Worm (Caenorhabditis elegans) whole organism, young adult: ENCODE measurements around the gene snf-12.
A peak's percentile ranks its signal among the peaks of the same experiment; 100 is the strongest.

ENCODE experiments used
- B0035.1 ChIP-seq: sonication (generic microtip); optimal IDR thresholded peaks from 2 replicates; lab custom pipeline; 2016; ENCODE audit warnings: missing genetic modification characterization, mild to moderate bottlenecking, missing compliant biosample characterization, missing genotype, missing genetic modification reagents
- F22D6.2 ChIP-seq: sonication (generic microtip); optimal IDR thresholded peaks from 2 replicates; lab custom pipeline; 2016; ENCODE audit warnings: mild to moderate bottlenecking, missing genetic modification characterization, missing compliant biosample characterization
- F39B2.1 ChIP-seq: fragments of 200-800 bp; sonication (Bioruptor generic); IDR thresholded peaks from 2 replicates; pipeline ENCODE4 v1.3.6; 2022; ENCODE audit warnings: missing genetic modification reagents, missing genetic modification characterization, missing compliant biosample characterization
- F49E8.2 ChIP-seq: sonication (generic microtip); optimal IDR thresholded peaks from 3 replicates; lab custom pipeline; 2017; ENCODE audit warnings: missing genetic modification characterization, mild to moderate bottlenecking, missing compliant biosample characterization, antibody characterized with exemption, moderate library complexity; ENCODE audit not compliant: insufficient read depth
- F57A8.1 ChIP-seq: fragments of 200-800 bp; sonication (Bioruptor generic); optimal IDR thresholded peaks from 2 replicates; lab custom pipeline; 2018; ENCODE audit warnings: mild to moderate bottlenecking, missing genetic modification characterization, moderate library complexity, missing compliant biosample characterization
- K11D2.4 ChIP-seq: fragments of 200-800 bp; sonication (Bioruptor generic); IDR thresholded peaks from 2 replicates; pipeline ENCODE4 v1.3.6; 2022; ENCODE audit warnings: missing genetic modification reagents, missing genetic modification characterization, missing compliant biosample characterization
- K12H6.12 ChIP-seq: fragments of 200-800 bp; sonication (Bioruptor generic); optimal IDR thresholded peaks from 2 replicates; lab custom pipeline; 2018; ENCODE audit warnings: mild to moderate bottlenecking, missing genetic modification characterization, missing compliant biosample characterization
- Y53G8AR.9 ChIP-seq: fragments of 200-800 bp; sonication (Bioruptor generic); conservative IDR thresholded peaks from 2 replicates; pipeline ENCODE4 v1.3.6; 2022; ENCODE audit warnings: missing genetic modification reagents, missing genetic modification characterization, missing compliant biosample characterization
- Y56A3A.18 ChIP-seq: fragments of 200-800 bp; sonication (Bioruptor generic); IDR thresholded peaks from 2 replicates; pipeline ENCODE4 v1.3.6; 2022; ENCODE audit warnings: missing genetic modification reagents, missing genetic modification characterization, missing compliant biosample characterization
- Y67H2A.10 ChIP-seq: fragments of 200-800 bp; sonication (Bioruptor generic); conservative IDR thresholded peaks from 2 replicates; pipeline ENCODE4 v1.3.6; 2022; ENCODE audit warnings: missing genetic modification reagents, missing genetic modification characterization, missing compliant biosample characterization
- Y79H2A.3 ChIP-seq: fragments of 200-800 bp; sonication (Bioruptor generic); conservative IDR thresholded peaks from 2 replicates; pipeline ENCODE4 v1.3.6; 2022; ENCODE audit warnings: missing genetic modification reagents, missing genetic modification characterization, missing compliant biosample characterization
- ama-1 ChIP-seq, 3 experiments: fragments of 150-350 bp in 1 of 3; sonication (generic microtip) in 2 of 3; optimal IDR thresholded peaks; 2 replicates each; lab custom pipeline; 2014 to 2018; ENCODE audit warnings: missing biosample characterization in 2 of 3, missing genetic modification characterization in 2 of 3, missing genetic modification reagents in 2 of 3
- aptf-2 ChIP-seq: fragments of 200-800 bp; sonication (Bioruptor generic); conservative IDR thresholded peaks from 2 replicates; pipeline ENCODE4 v1.3.6; 2022; ENCODE audit warnings: missing genetic modification reagents, missing genetic modification characterization, missing compliant biosample characterization
- aptf-3 ChIP-seq: fragments of 200-800 bp; sonication (Bioruptor generic); IDR thresholded peaks from 2 replicates; pipeline ENCODE4 v1.3.6; 2022; ENCODE audit warnings: missing genetic modification characterization, missing compliant biosample characterization
- atf-7 ChIP-seq: sonication (generic microtip); optimal IDR thresholded peaks from 2 replicates; lab custom pipeline; 2017; ENCODE audit warnings: mild to moderate bottlenecking, missing genetic modification characterization, missing compliant biosample characterization
- attf-6 ChIP-seq: fragments of 200-800 bp; sonication (Bioruptor generic); IDR thresholded peaks from 2 replicates; pipeline ENCODE4 v1.3.6; 2022; ENCODE audit warnings: missing genetic modification reagents, missing genetic modification characterization, missing compliant biosample characterization
- bed-2 ChIP-seq: fragments of 200-800 bp; sonication (Bioruptor generic); IDR thresholded peaks from 2 replicates; pipeline ENCODE4 v1.3.6; 2022; ENCODE audit warnings: missing genetic modification reagents, missing genetic modification characterization, missing compliant biosample characterization
- cebp-1 ChIP-seq, 2 experiments: fragments of 200-800 bp in 1 of 2; sonication (Bioruptor generic) in 1 of 2; sonication (generic microtip) in 1 of 2; IDR thresholded peaks in 1 of 2; optimal IDR thresholded peaks in 1 of 2; 2 replicates each; pipeline versions ENCODE4 v1.3.6 to Lab custom; 2017 to 2022; ENCODE audit warnings: missing compliant biosample characterization in 2 of 2, missing genetic modification characterization in 2 of 2, mild to moderate bottlenecking in 1 of 2, missing genetic modification reagents in 1 of 2, moderate library complexity in 1 of 2
- cebp-2 ChIP-seq: fragments of 200-800 bp; sonication (Bioruptor generic); IDR thresholded peaks from 2 replicates; pipeline ENCODE4 v1.3.6; 2022; ENCODE audit warnings: missing genetic modification characterization, missing compliant biosample characterization
- ceh-27 ChIP-seq: fragments of 200-800 bp; sonication (Bioruptor generic); optimal IDR thresholded peaks from 2 replicates; lab custom pipeline; 2018; ENCODE audit warnings: mild to moderate bottlenecking, missing genetic modification characterization, moderate library complexity, missing compliant biosample characterization
- ceh-79 ChIP-seq: sonication (generic microtip); optimal IDR thresholded peaks from 2 replicates; lab custom pipeline; 2017; ENCODE audit warnings: mild to moderate bottlenecking, missing genetic modification characterization, missing compliant biosample characterization
- ceh-91 ChIP-seq: fragments of 200-800 bp; sonication (Bioruptor generic); IDR thresholded peaks from 2 replicates; pipeline ENCODE4 v1.3.6; 2022; ENCODE audit warnings: missing genetic modification reagents, missing genetic modification characterization, missing compliant biosample characterization
- chd-7 ChIP-seq: sonication (generic microtip); optimal IDR thresholded peaks from 2 replicates; lab custom pipeline; 2016; ENCODE audit warnings: mild to moderate bottlenecking, missing genetic modification characterization, moderate library complexity, missing compliant biosample characterization
- die-1 ChIP-seq: sonication (generic microtip); optimal IDR thresholded peaks from 2 replicates; lab custom pipeline; 2016; ENCODE audit warnings: missing genotype, mild to moderate bottlenecking, missing genetic modification characterization, missing compliant biosample characterization
- efl-1 ChIP-seq: fragments of 150-350 bp; optimal IDR thresholded peaks from 2 replicates; lab custom pipeline; 2014; ENCODE audit warnings: missing biosample characterization, missing genetic modification reagents, missing genetic modification characterization
- hmg-20 ChIP-seq: fragments of 200-800 bp; sonication (Bioruptor generic); IDR thresholded peaks from 2 replicates; pipeline ENCODE4 v1.3.6; 2022; ENCODE audit warnings: missing genetic modification reagents, missing genetic modification characterization, missing compliant biosample characterization
- hrde-1 ChIP-seq: sonication (generic microtip); optimal IDR thresholded peaks from 2 replicates; lab custom pipeline; 2016; ENCODE audit warnings: missing genetic modification characterization, mild to moderate bottlenecking, missing compliant biosample characterization, moderate library complexity, missing genotype, missing genetic modification reagents, borderline replicate concordance
- lin-26 ChIP-seq: fragments of 200-800 bp; sonication (Bioruptor generic); IDR thresholded peaks from 2 replicates; pipeline ENCODE4 v1.3.6; 2022; ENCODE audit warnings: missing genetic modification reagents, missing genetic modification characterization, missing compliant biosample characterization
- lir-1 ChIP-seq: fragments of 200-800 bp; sonication (Bioruptor generic); conservative IDR thresholded peaks from 2 replicates; pipeline ENCODE4 v1.3.6; 2022; ENCODE audit warnings: missing genetic modification reagents, missing genetic modification characterization, missing compliant biosample characterization
- madf-6 ChIP-seq: fragments of 200-800 bp; sonication (Bioruptor generic); IDR thresholded peaks from 2 replicates; pipeline ENCODE4 v1.3.6; 2022; ENCODE audit warnings: missing genetic modification reagents, missing genetic modification characterization, missing compliant biosample characterization
- madf-8 ChIP-seq: fragments of 200-800 bp; sonication (Bioruptor generic); conservative IDR thresholded peaks from 2 replicates; pipeline ENCODE4 v1.3.6; 2022; ENCODE audit warnings: missing genetic modification reagents, missing genetic modification characterization, missing compliant biosample characterization
- mcd-1 ChIP-seq: fragments of 200-800 bp; sonication (Bioruptor generic); IDR thresholded peaks from 2 replicates; pipeline ENCODE4 v1.3.6; 2022; ENCODE audit warnings: missing genetic modification reagents, missing genetic modification characterization, missing compliant biosample characterization
- nfya-1 ChIP-seq: sonication (generic microtip); optimal IDR thresholded peaks from 2 replicates; lab custom pipeline; 2017; ENCODE audit warnings: antibody characterized with exemption, missing compliant biosample characterization, missing genetic modification characterization, borderline replicate concordance; ENCODE audit not compliant: insufficient read depth
- nfya-2 ChIP-seq: fragments of 200-800 bp; sonication (Bioruptor generic); IDR thresholded peaks from 2 replicates; pipeline ENCODE4 v1.3.6; 2022; ENCODE audit warnings: missing genetic modification reagents, missing genetic modification characterization, missing compliant biosample characterization
- nhr-27 ChIP-seq: fragments of 200-800 bp; sonication (Bioruptor generic); optimal IDR thresholded peaks from 2 replicates; lab custom pipeline; 2018; ENCODE audit warnings: mild to moderate bottlenecking, missing genetic modification characterization, moderate library complexity, missing compliant biosample characterization
- nhr-90 ChIP-seq: sonication (generic microtip); optimal IDR thresholded peaks from 2 replicates; lab custom pipeline; 2016; ENCODE audit warnings: missing genotype, mild to moderate bottlenecking, missing genetic modification characterization, missing compliant biosample characterization
- repo-1 ChIP-seq: sonication (generic microtip); optimal IDR thresholded peaks from 2 replicates; lab custom pipeline; 2017; ENCODE audit warnings: mild to moderate bottlenecking, missing genetic modification characterization, missing compliant biosample characterization
- snpc-1.1 ChIP-seq: sonication (generic microtip); optimal IDR thresholded peaks from 2 replicates; lab custom pipeline; 2017; ENCODE audit warnings: missing genetic modification characterization, mild to moderate bottlenecking, missing compliant biosample characterization, antibody characterized with exemption, moderate library complexity, missing genotype, missing genetic modification reagents; ENCODE audit not compliant: insufficient read depth
- snpc-4 ChIP-seq, 5 experiments: fragments of 150-350 bp in 1 of 5; sonication (generic microtip) in 4 of 5; optimal IDR thresholded peaks; 2 replicates each; lab custom pipeline; 2014 to 2018; ENCODE audit warnings: missing genetic modification characterization in 5 of 5, missing biosample characterization in 3 of 5, antibody characterized with exemption in 2 of 5, mild to moderate bottlenecking in 2 of 5, missing compliant biosample characterization in 2 of 5, missing genotype in 2 of 5, moderate library complexity in 2 of 5, missing genetic modification reagents in 1 of 5
- unc-130 ChIP-seq: sonication (generic microtip); optimal IDR thresholded peaks from 2 replicates; lab custom pipeline; 2016; ENCODE audit warnings: missing genetic modification reagents, missing genetic modification characterization, missing compliant biosample characterization
- xnd-1 ChIP-seq: sonication (generic microtip); optimal IDR thresholded peaks from 2 replicates; lab custom pipeline; 2016; ENCODE audit warnings: missing genotype, missing genetic modification reagents, missing genetic modification characterization, missing compliant biosample characterization
- zfh-2 ChIP-seq: fragments of 200-800 bp; sonication (Bioruptor generic); conservative IDR thresholded peaks from 2 replicates; pipeline ENCODE4 v1.3.6; 2022; ENCODE audit warnings: missing genetic modification reagents, missing genetic modification characterization, missing compliant biosample characterization
- zim-3 ChIP-seq: sonication (generic microtip); optimal IDR thresholded peaks from 2 replicates; lab custom pipeline; 2017; ENCODE audit warnings: mild to moderate bottlenecking, missing genetic modification characterization, moderate library complexity, missing compliant biosample characterization
- ztf-18 ChIP-seq: sonication (generic microtip); optimal IDR thresholded peaks from 2 replicates; lab custom pipeline; 2016; ENCODE audit warnings: missing genotype, mild to moderate bottlenecking, missing genetic modification characterization, missing compliant biosample characterization
- ztf-22 ChIP-seq: fragments of 200-800 bp; sonication (Bioruptor generic); optimal IDR thresholded peaks from 2 replicates; lab custom pipeline; 2018; ENCODE audit warnings: mild to moderate bottlenecking, missing genetic modification characterization, moderate library complexity, missing compliant biosample characterization
- ztf-25 ChIP-seq: fragments of 200-800 bp; sonication (Bioruptor generic); IDR thresholded peaks from 2 replicates; pipeline ENCODE4 v1.3.6; 2022; ENCODE audit warnings: missing genetic modification reagents, missing genetic modification characterization, missing compliant biosample characterization

Gene snf-12

DNA sequence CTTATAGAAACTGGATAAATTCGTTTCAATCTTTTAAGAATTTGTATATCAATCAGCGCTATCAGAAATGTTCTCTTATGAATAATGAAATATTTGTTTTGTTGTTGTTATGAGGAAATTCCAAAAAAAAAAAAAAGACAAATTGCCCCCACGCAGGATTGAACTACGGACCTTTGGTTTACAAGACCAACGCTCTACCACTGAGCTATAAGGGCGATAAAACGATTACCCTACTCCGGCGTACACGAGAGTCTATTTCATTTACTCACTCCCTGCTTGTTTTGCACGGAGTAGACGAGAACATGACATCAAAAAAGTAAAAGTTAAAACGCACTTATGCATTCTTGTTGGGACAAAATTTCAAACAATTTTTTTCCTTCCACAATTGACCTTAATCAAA lies 5.0 kb upstream of the snf-12 start (continued):
- TF ChIP-seq snpc-4 (GFP tag; optimal IDR thresholded peaks at IDR 0.05; lab: Kevin White, UChicago) (peak; percentile 74), snpc-4 (tag; optimal IDR thresholded peaks at IDR 0.05; lab: Kevin White, UChicago) (peak in 1 of 4 experiments; percentile 30), cebp-1 (GFP tag; IDR thresholded peaks at IDR 0.05; lab: Robert Waterston, UW) (no peak), cebp-1 (tag; optimal IDR thresholded peaks at IDR 0.05; lab: Kevin White, UChicago) (no peak), F49E8.2 (tag; lab: Kevin White, UChicago) (no peak), lin-26 (GFP tag; lab: Robert Waterston, UW) (no peak; the same call in none of the 2 replicates), ceh-91 (GFP tag; lab: Robert Waterston, UW) (no peak), ztf-18 (tag; lab: Kevin White, UChicago) (peak; percentile 78), chd-7 (tag; lab: Kevin White, UChicago) (no peak), ceh-79 (tag; lab: Kevin White, UChicago) (peak; percentile 81), ceh-27 (peak; percentile 19), nfya-2 (no peak), Y79H2A.3 (0 out of 2 replicates have a peak, but pooled peaks have one; percentile 8), die-1 (tag; lab: Kevin White, UChicago) (peak; percentile 97), xnd-1 (tag; lab: Kevin White, UChicago) (no peak), efl-1 (GFP tag; lab: Kevin White, UChicago) (peak; percentile 11), cebp-2 (peak; percentile 93), F39B2.1 (GFP tag; lab: Robert Waterston, UW) (no peak), ztf-22 (no peak), ama-1 (optimal IDR thresholded peaks at IDR 0.05; lab: Kevin White, UChicago) (no peak), ama-1 (GFP tag; optimal IDR thresholded peaks at IDR 0.05; lab: Kevin White, UChicago) (peak; percentile 83 to 92), zfh-2 (no peak), hmg-20 (peak; percentile 83), Y56A3A.18 (peak; percentile 93), Y53G8AR.9 (no peak), F57A8.1 (GFP tag; lab: Kevin White, UChicago) (peak; percentile 45), aptf-2 (GFP tag; lab: Robert Waterston, UW) (no peak), aptf-3 (GFP tag; lab: Robert Waterston, UW) (no peak), lir-1 (GFP tag; lab: Robert Waterston, UW) (no peak), nhr-27 (tag; lab: Kevin White, UChicago) (no peak), madf-6 (GFP tag; lab: Robert Waterston, UW) (no peak), bed-2 (GFP tag; lab: Robert Waterston, UW) (0 out of 2 replicates have a peak, but pooled peaks have one; percentile 56), atf-7 (tag; lab: Kevin White, UChicago) (peak; percentile 30), F22D6.2 (tag; lab: Kevin White, UChicago) (peak; percentile 31), repo-1 (tag; lab: Kevin White, UChicago) (no peak), K11D2.4 (GFP tag; lab: Robert Waterston, UW) (peak; percentile 64; the same call in 1 of the 2 replicates), mcd-1 (GFP tag; lab: Robert Waterston, UW) (no peak), attf-6 (GFP tag; lab: Robert Waterston, UW) (no peak), madf-8 (GFP tag; lab: Robert Waterston, UW) (0 out of 2 replicates have a peak, but pooled peaks have one; percentile 16), ztf-25 (GFP tag; lab: Robert Waterston, UW) (peak; percentile 89), K12H6.12 (no peak), Y67H2A.10 (GFP tag; lab: Robert Waterston, UW) (no peak), snpc-1.1 (tag; lab: Kevin White, UChicago) (no peak), zim-3 (peak; percentile 64), nhr-90 (peak; percentile 88), hrde-1 (no peak), nfya-1 (tag; lab: Kevin White, UChicago) (no peak), B0035.1 (tag; lab: Kevin White, UChicago) (peak; percentile 77), unc-130 (GFP tag; lab: Kevin White, UChicago) (peak; percentile 18)
